Worm (Caenorhabditis elegans) whole organism, L1 larva: ENCODE measurements around the gene Y45F10D.2.

Experiments used
- aly-2 ChIP-seq: fragments of 150-350 bp; optimal IDR thresholded peaks from 2 replicates; lab custom pipeline; 2014; ENCODE audit warnings: missing biosample characterization, missing genetic modification characterization
- elt-3 ChIP-seq, 6 experiments: fragments of 150-350 bp in 1 of 6; sonication (generic microtip); optimal IDR thresholded peaks; 2 replicates each; lab custom pipeline; 2017 to 2018; ENCODE audit warnings: missing biosample characterization in 6 of 6, missing genetic modification characterization in 6 of 6, inconsistent platforms in 1 of 6
- hlh-4 ChIP-seq: sonication (generic microtip); optimal IDR thresholded peaks from 2 replicates; lab custom pipeline; 2016; ENCODE audit warnings: mild to moderate bottlenecking, missing genetic modification characterization, missing compliant biosample characterization
- mdl-1 ChIP-seq, 2 experiments: fragments of 150-350 bp; optimal IDR thresholded peaks; 2 replicates each; lab custom pipeline; 2014 to 2017; ENCODE audit warnings: missing biosample characterization in 2 of 2, missing genetic modification characterization in 2 of 2, inconsistent platforms in 1 of 2
- mep-1 ChIP-seq: fragments of 150-350 bp; optimal IDR thresholded peaks from 2 replicates; lab custom pipeline; 2014; ENCODE audit warnings: missing biosample characterization, missing genetic modification characterization
- nhr-19 ChIP-seq: fragments of 200-800 bp; sonication (Bioruptor generic); conservative IDR thresholded peaks from 2 replicates; pipeline ENCODE4 v1.3.6; 2022; ENCODE audit warnings: missing genetic modification characterization, missing compliant biosample characterization
- snpc-4 ChIP-seq: fragments of 150-350 bp; optimal IDR thresholded peaks from 2 replicates; lab custom pipeline; 2014; ENCODE audit warnings: missing biosample characterization, missing genetic modification characterization
- unc-62 ChIP-seq: fragments of 150-350 bp; optimal IDR thresholded peaks from 2 replicates; lab custom pipeline; 2014; ENCODE audit warnings: missing biosample characterization, missing genetic modification reagents, missing genetic modification characterization
- xbp-1 ChIP-seq: sonication (generic microtip); optimal IDR thresholded peaks from 2 replicates; lab custom pipeline; 2016; ENCODE audit warnings: missing genetic modification characterization, missing compliant biosample characterization

ce11 chrIV:13784774-13785173 lies 10.3 kb upstream of the Y45F10D.2 start:
- no peak for TF ChIP-seq snpc-4 (tag; lab: Kevin White, UChicago)
- no peak for TF ChIP-seq unc-62 (GFP tag; lab: Kevin White, UChicago)
- TF ChIP-seq mdl-1 (tag; optimal IDR thresholded peaks at IDR 0.05; lab: Kevin White, UChicago) = no peak
- no peak for TF ChIP-seq nhr-19
- no peak for TF ChIP-seq aly-2 (tag; lab: Kevin White, UChicago)
- TF ChIP-seq xbp-1 = no peak
- no peak for TF ChIP-seq hlh-4 (tag; lab: Kevin White, UChicago)
- no peak for TF ChIP-seq elt-3 (tag; optimal IDR thresholded peaks at IDR 0.05; lab: Kevin White, UChicago)
- no peak for TF ChIP-seq mep-1
